Worm (Caenorhabditis elegans): Measurements from ENCODE around the gene C01F6.14.
A peak's percentile ranks its signal among the peaks of the same experiment; 100 is the strongest.

Gene C01F6.14

ce11 chrIV:9094356-9094755 lies 9.6 kb downstream of the C01F6.14 start, which contains the start of gene mrpl-42:
Gene mrpl-42, minus strand, starts transcription at chrIV:9094456.
- TF ChIP-seq zip-2 (tag; optimal IDR thresholded peaks at IDR 0.05) (no peak), madf-9 (GFP tag; conservative IDR thresholded peaks at IDR 0.05) (no peak), hlh-30 (tag; optimal IDR thresholded peaks at IDR 0.05; ENCODE audit: insufficient read depth) (no peak), mdt-29 (GFP tag; IDR thresholded peaks at IDR 0.05) (no peak), ceh-20 (GFP tag; IDR thresholded peaks at IDR 0.05) (no peak), nhr-76 (tag; optimal IDR thresholded peaks at IDR 0.05) (no peak), ceh-82 (tag; optimal IDR thresholded peaks at IDR 0.05) (no peak), D1046.2 (GFP tag; IDR thresholded peaks at IDR 0.05) (no peak), fos-1 (tag; optimal IDR thresholded peaks at IDR 0.05) (no peak), tag-97 (GFP tag; IDR thresholded peaks at IDR 0.05) (no peak), dve-1 (tag; optimal IDR thresholded peaks at IDR 0.05; ENCODE audit: insufficient read depth) (no peak)

ce11 chrIV:9093932-9094331 lies 10.0 kb downstream of the C01F6.14 start, which contains the start of gene lpl-1:
Gene lpl-1, minus strand, starts transcription at chrIV:9094032.
- TF ChIP-seq lin-39 (tag; optimal IDR thresholded peaks at IDR 0.05) (no peak), egl-27 (tag; optimal IDR thresholded peaks at IDR 0.05) (no peak), zfp-2 (tag; optimal IDR thresholded peaks at IDR 0.05) (no peak), ama-1 (optimal IDR thresholded peaks at IDR 0.05) (peak; percentile 6), pqm-1 (tag; optimal IDR thresholded peaks at IDR 0.05) (no peak)

- TF ChIP-seq mxl-3 (GFP tag; optimal IDR thresholded peaks at IDR 0.05) (no peak), fkh-10 (GFP tag; optimal IDR thresholded peaks at IDR 0.05) (peak; percentile 72), dpl-1 (GFP tag; optimal IDR thresholded peaks at IDR 0.05) (no peak), ZK337.2 (GFP tag; IDR thresholded peaks at IDR 0.05) (no peak), ces-1 (GFP tag; optimal IDR thresholded peaks at IDR 0.05) (peak; percentile 93), F37D6.2 (tag; optimal IDR thresholded peaks at IDR 0.05) (no peak), mep-1 (tag; optimal IDR thresholded peaks at IDR 0.05) (peak; percentile 11), hlh-11 (tag; optimal IDR thresholded peaks at IDR 0.05) (no peak), snpc-4 (tag; optimal IDR thresholded peaks at IDR 0.05) (no peak), ctbp-1 (GFP tag; IDR thresholded peaks at IDR 0.05) (peak; percentile 67; the same call in 1 of the 2 replicates), aha-1 (tag) (peak; percentile 66), daf-16 (GFP tag; optimal IDR thresholded peaks at IDR 0.05) (no peak), daf-16 (tag; optimal IDR thresholded peaks at IDR 0.05) (no peak), ceh-82 (tag; optimal IDR thresholded peaks at IDR 0.05) (no peak), lin-15B (tag; optimal IDR thresholded peaks at IDR 0.05) (no peak), nhr-6 (tag; optimal IDR thresholded peaks at IDR 0.05) (no peak), lsy-2 (tag; optimal IDR thresholded peaks at IDR 0.05) (peak in 1 of 2 experiments; percentile 12)
Observed at ce11 chrIV:9092011-9092410, 11.9 kb downstream of the C01F6.14 start.

- TF ChIP-seq hlh-30 (tag; optimal IDR thresholded peaks at IDR 0.05; ENCODE audit: insufficient read depth) = peak; percentile 60
- no peak for TF ChIP-seq nhr-102 (tag; optimal IDR thresholded peaks at IDR 0.05)
- peak in 1 of 2 experiments; percentile 32 for TF ChIP-seq unc-62 (GFP tag; optimal IDR thresholded peaks at IDR 0.05 in 1 of 2)
- no peak for TF ChIP-seq unc-62 (tag; optimal IDR thresholded peaks at IDR 0.05)
Observed at ce11 chrIV:9090538-9091195, 13.3 kb downstream of the C01F6.14 start.

ce11 chrIV:9088294-9088693 lies 15.6 kb downstream of the C01F6.14 start, which contains the start of gene msa-1:
Gene msa-1, plus strand, starts transcription at chrIV:9088594.
- TF ChIP-seq nhr-28 (tag; optimal IDR thresholded peaks at IDR 0.05) = no peak
- TF ChIP-seq egl-27 (tag; optimal IDR thresholded peaks at IDR 0.05) = no peak
- no peak for TF ChIP-seq aha-1 (tag)
- no peak for TF ChIP-seq ZK546.5 (tag; optimal IDR thresholded peaks at IDR 0.05)
- no peak for TF ChIP-seq zip-11 (GFP tag; IDR thresholded peaks at IDR 0.05)
- no peak for TF ChIP-seq ztf-11 (tag; optimal IDR thresholded peaks at IDR 0.05)
- TF ChIP-seq dpl-1 (GFP tag; optimal IDR thresholded peaks at IDR 0.05) = no peak
- TF ChIP-seq ama-1 (optimal IDR thresholded peaks at IDR 0.05) = no peak
- TF ChIP-seq nhr-10 (tag; optimal IDR thresholded peaks at IDR 0.05) = no peak
- no peak for TF ChIP-seq snpc-4 (tag; optimal IDR thresholded peaks at IDR 0.05)
- no peak for TF ChIP-seq lir-3 (tag; optimal IDR thresholded peaks at IDR 0.05)
- TF ChIP-seq rbr-2 (tag; optimal IDR thresholded peaks at IDR 0.05) = no peak
- TF ChIP-seq hlh-30 (tag; optimal IDR thresholded peaks at IDR 0.05; ENCODE audit: insufficient read depth) = no peak
- no peak for TF ChIP-seq Y105C5A.15 (GFP tag; IDR thresholded peaks at IDR 0.05)
- TF ChIP-seq spr-1 (tag; optimal IDR thresholded peaks at IDR 0.05) = no peak
- TF ChIP-seq pha-4 (GFP tag; IDR thresholded peaks at IDR 0.05) = no peak
- TF ChIP-seq pha-4 (tag; optimal IDR thresholded peaks at IDR 0.05) = no peak
- no peak for TF ChIP-seq jun-1 (tag; optimal IDR thresholded peaks at IDR 0.05)
